Worm (Caenorhabditis elegans): ENCODE data around the gene C06E1.11.

Gene C06E1.11

ce11 chrIII:8573301-8573700, 43.2 kb downstream of the C06E1.11 start:
- TF ChIP-seq tlf-1 (GFP tag; optimal IDR thresholded peaks at IDR 0.05) (no peak), rec-8 (tag; optimal IDR thresholded peaks at IDR 0.05) (no peak), snpc-3.4 (tag; optimal IDR thresholded peaks at IDR 0.05) (no peak), aptf-3 (GFP tag; IDR thresholded peaks at IDR 0.05) (no peak), gei-17 (GFP tag; optimal IDR thresholded peaks at IDR 0.05) (no peak)

ce11 chrIII:8571845-8572244, 44.6 kb downstream of the C06E1.11 start:
- TF ChIP-seq sea-2 (GFP tag; IDR thresholded peaks at IDR 0.05) (no peak), F22D6.2 (tag; optimal IDR thresholded peaks at IDR 0.05) (no peak), F57A8.1 (GFP tag; optimal IDR thresholded peaks at IDR 0.05) (no peak), mel-28 (tag; optimal IDR thresholded peaks at IDR 0.05; ENCODE audit: borderline replicate concordance) (no peak), unc-130 (GFP tag; optimal IDR thresholded peaks at IDR 0.05) (no peak)

ce11 chrIII:8570289-8570688, 46.2 kb downstream of the C06E1.11 start:
- TF ChIP-seq dox-1 (GFP tag; IDR thresholded peaks at IDR 0.05) (no peak), egrh-3 (GFP tag; IDR thresholded peaks at IDR 0.05) (peak; percentile 72; the same call in 1 of the 2 replicates)
